Fruit fly (Drosophila melanogaster) whole organism, prepupa: ENCODE measurements around the gene CG6574.

Source experiments
- Blimp-1 ChIP-seq: fragments of 200-800 bp; sonication (Bioruptor generic); optimal IDR thresholded peaks from 3 replicates; lab custom pipeline; 2017; ENCODE audit warnings: missing biosample characterization, missing genetic modification characterization, mild to moderate bottlenecking, moderate library complexity, missing genetic modification reagents
- CG10631 ChIP-seq: fragments of 200-800 bp; sonication (Bioruptor generic); optimal IDR thresholded peaks from 2 replicates; lab custom pipeline; 2016; ENCODE audit warnings: missing biosample characterization, missing genetic modification characterization
- CG10669 ChIP-seq: fragments of 200-800 bp; sonication (Bioruptor generic); optimal IDR thresholded peaks from 3 replicates; lab custom pipeline; 2018; ENCODE audit warnings: missing biosample characterization, mild to moderate bottlenecking, missing genetic modification characterization, moderate library complexity
- CG11762 ChIP-seq: fragments of 200-800 bp; sonication (Bioruptor generic); optimal IDR thresholded peaks from 3 replicates; lab custom pipeline; 2016; ENCODE audit warnings: missing biosample characterization, missing genetic modification characterization; ENCODE audit not compliant: insufficient read depth
- CG11902 ChIP-seq: fragments of 200-800 bp; sonication (Bioruptor generic); optimal IDR thresholded peaks from 3 replicates; lab custom pipeline; 2016; ENCODE audit warnings: missing biosample characterization, missing genetic modification characterization
- CG15336 ChIP-seq: fragments of 200-800 bp; sonication (Bioruptor generic); IDR thresholded peaks from 2 replicates; pipeline ENCODE4 v1.3.6; 2022; ENCODE audit warnings: missing biosample characterization, missing genetic modification characterization
- CG1621 ChIP-seq: fragments of 200-800 bp; sonication (Bioruptor generic); optimal IDR thresholded peaks from 3 replicates; lab custom pipeline; 2018; ENCODE audit warnings: missing biosample characterization, mild to moderate bottlenecking, missing genetic modification characterization
- CG16779 ChIP-seq: fragments of 200-800 bp; sonication (Bioruptor generic); optimal IDR thresholded peaks from 3 replicates; lab custom pipeline; 2017; ENCODE audit warnings: missing biosample characterization, mild to moderate bottlenecking, missing genetic modification characterization
- CG3032 ChIP-seq: fragments of 200-800 bp; optimal IDR thresholded peaks from 2 replicates; lab custom pipeline; 2019; ENCODE audit warnings: missing biosample characterization, mild to moderate bottlenecking, missing genetic modification characterization, moderate library complexity
- CG32006 ChIP-seq: fragments of 200-800 bp; sonication (Bioruptor generic); optimal IDR thresholded peaks from 3 replicates; lab custom pipeline; 2017; ENCODE audit warnings: missing biosample characterization, mild to moderate bottlenecking, missing genetic modification characterization
- CG34406 ChIP-seq: fragments of 200-800 bp; sonication (Bioruptor generic); optimal IDR thresholded peaks from 3 replicates; lab custom pipeline; 2016; ENCODE audit warnings: missing biosample characterization, missing genetic modification characterization
- CG3919 ChIP-seq: fragments of 200-800 bp; sonication (Bioruptor generic); optimal IDR thresholded peaks from 3 replicates; lab custom pipeline; 2016; ENCODE audit warnings: missing biosample characterization, missing genetic modification characterization
- CG4318 ChIP-seq: fragments of 200-800 bp; sonication (Bioruptor generic); optimal IDR thresholded peaks from 3 replicates; lab custom pipeline; 2017; ENCODE audit warnings: missing biosample characterization, mild to moderate bottlenecking, missing genetic modification characterization
- CG6163 ChIP-seq: fragments of 200-800 bp; sonication (Bioruptor generic); IDR thresholded peaks from 3 replicates; pipeline ENCODE4 v1.3.6; 2022; ENCODE audit warnings: missing biosample characterization, missing genetic modification characterization
- CG6276 ChIP-seq: fragments of 200-800 bp; sonication (Bioruptor generic); optimal IDR thresholded peaks from 2 replicates; lab custom pipeline; 2017; ENCODE audit warnings: missing biosample characterization, mild to moderate bottlenecking, missing genetic modification characterization
- CG6808 ChIP-seq: fragments of 200-800 bp; sonication (Bioruptor generic); optimal IDR thresholded peaks from 3 replicates; lab custom pipeline; 2017; ENCODE audit warnings: missing biosample characterization, missing genetic modification characterization, mild to moderate bottlenecking, moderate library complexity, missing genetic modification reagents
- CG6854 ChIP-seq: fragments of 200-800 bp; sonication (Bioruptor generic); optimal IDR thresholded peaks from 2 replicates; lab custom pipeline; 2017; ENCODE audit warnings: missing biosample characterization, mild to moderate bottlenecking, missing genetic modification characterization
- CG8119 ChIP-seq: fragments of 200-800 bp; sonication (Bioruptor generic); IDR thresholded peaks from 3 replicates; pipeline ENCODE4 v1.3.6; 2022; ENCODE audit warnings: missing biosample characterization, missing genetic modification characterization
- CG8319 ChIP-seq: fragments of 200-800 bp; sonication (Bioruptor generic); optimal IDR thresholded peaks from 3 replicates; lab custom pipeline; 2016; ENCODE audit warnings: missing biosample characterization, missing genetic modification characterization
- CG8632 ChIP-seq: fragments of 200-800 bp; sonication (Bioruptor generic); optimal IDR thresholded peaks from 3 replicates; lab custom pipeline; 2016; ENCODE audit warnings: missing biosample characterization, missing genetic modification characterization
- CG9139 ChIP-seq: fragments of 200-800 bp; sonication (Bioruptor generic); optimal IDR thresholded peaks from 3 replicates; lab custom pipeline; 2017; ENCODE audit warnings: missing biosample characterization, mild to moderate bottlenecking, missing genetic modification characterization
- Eip75B ChIP-seq: fragments of 200-800 bp; sonication (Bioruptor generic); optimal IDR thresholded peaks from 3 replicates; lab custom pipeline; 2016; ENCODE audit warnings: missing biosample characterization, missing genetic modification characterization
- Eip78C ChIP-seq: fragments of 200-800 bp; sonication (Bioruptor generic); peaks from one replicate; lab custom pipeline; 2016; ENCODE audit warnings: missing biosample characterization, missing genetic modification characterization
- Eip93F ChIP-seq: fragments of 200-800 bp; sonication (Bioruptor generic); optimal IDR thresholded peaks from 2 replicates; lab custom pipeline; 2016; ENCODE audit warnings: missing biosample characterization, mild to moderate bottlenecking, missing genetic modification characterization
- Ets21C ChIP-seq: fragments of 200-800 bp; sonication (Bioruptor generic); optimal IDR thresholded peaks from 3 replicates; lab custom pipeline; 2016; ENCODE audit warnings: missing biosample characterization, missing genetic modification characterization
- Ets96B ChIP-seq: fragments of 200-800 bp; optimal IDR thresholded peaks from 2 replicates; lab custom pipeline; 2019; ENCODE audit warnings: missing biosample characterization, mild to moderate bottlenecking, missing genetic modification characterization, moderate library complexity
- Hr38 ChIP-seq: sonication (Bioruptor generic); optimal IDR thresholded peaks from 2 replicates; lab custom pipeline; 2016; ENCODE audit warnings: missing biosample characterization, missing genetic modification characterization
- Hr39 ChIP-seq: fragments of 200-800 bp; sonication (Bioruptor generic); optimal IDR thresholded peaks from 2 replicates; lab custom pipeline; 2016; ENCODE audit warnings: missing biosample characterization, missing genetic modification characterization
- Hr4 ChIP-seq: fragments of 200-800 bp; sonication (Bioruptor generic); optimal IDR thresholded peaks from 3 replicates; lab custom pipeline; 2016; ENCODE audit warnings: missing biosample characterization, missing genetic modification characterization
- OdsH ChIP-seq: fragments of 200-800 bp; sonication (Bioruptor generic); optimal IDR thresholded peaks from 3 replicates; lab custom pipeline; 2016; ENCODE audit warnings: missing biosample characterization, missing genetic modification characterization
- Sox102F ChIP-seq: fragments of 200-800 bp; sonication (Bioruptor generic); optimal IDR thresholded peaks from 2 replicates; lab custom pipeline; 2016; ENCODE audit warnings: missing biosample characterization, mild to moderate bottlenecking, missing genetic modification characterization
- Sox14 ChIP-seq: fragments of 200-800 bp; sonication (Bioruptor generic); optimal IDR thresholded peaks from 3 replicates; lab custom pipeline; 2016; ENCODE audit warnings: missing biosample characterization, missing genetic modification characterization
- achi ChIP-seq: fragments of 200-800 bp; sonication (Bioruptor generic); optimal IDR thresholded peaks from 3 replicates; lab custom pipeline; 2016; ENCODE audit warnings: missing biosample characterization, missing genetic modification characterization
- cyc ChIP-seq: fragments of 200-800 bp; sonication (Bioruptor generic); optimal IDR thresholded peaks from 3 replicates; lab custom pipeline; 2016; ENCODE audit warnings: missing biosample characterization, missing genetic modification characterization
- dsx ChIP-seq: fragments of 200-800 bp; optimal IDR thresholded peaks from 3 replicates; lab custom pipeline; 2019; ENCODE audit warnings: missing biosample characterization, mild to moderate bottlenecking, missing genetic modification characterization, moderate library complexity; ENCODE audit not compliant: poor library complexity, severe bottlenecking
- fd59A ChIP-seq: fragments of 200-800 bp; sonication (Bioruptor generic); optimal IDR thresholded peaks from 2 replicates; lab custom pipeline; 2017; ENCODE audit warnings: missing biosample characterization, mild to moderate bottlenecking, missing genetic modification characterization, missing genetic modification reagents
- fd85E ChIP-seq: fragments of 200-800 bp; sonication (Bioruptor generic); optimal IDR thresholded peaks from 3 replicates; lab custom pipeline; 2016; ENCODE audit warnings: missing biosample characterization, missing genetic modification characterization
- fkh ChIP-seq: fragments of 200-800 bp; sonication (Bioruptor generic); optimal IDR thresholded peaks from 3 replicates; lab custom pipeline; 2017; ENCODE audit warnings: missing biosample characterization, mild to moderate bottlenecking, missing genetic modification characterization, moderate library complexity
- lz ChIP-seq: fragments of 200-800 bp; sonication (Bioruptor generic); optimal IDR thresholded peaks from 3 replicates; lab custom pipeline; 2016; ENCODE audit warnings: missing biosample characterization, missing genetic modification characterization
- pdm3 ChIP-seq: fragments of 200-800 bp; sonication (Bioruptor generic); optimal IDR thresholded peaks from 3 replicates; lab custom pipeline; 2016; ENCODE audit warnings: missing biosample characterization, missing genetic modification characterization
- salr ChIP-seq, 2 experiments: fragments of 200-800 bp; sonication (Bioruptor generic); optimal IDR thresholded peaks; 3 replicates each; lab custom pipeline; 2016 to 2018; ENCODE audit warnings: missing biosample characterization in 2 of 2, missing genetic modification characterization in 2 of 2, mild to moderate bottlenecking in 1 of 2
- spab ChIP-seq: fragments of 200-800 bp; sonication (Bioruptor generic); optimal IDR thresholded peaks from 2 replicates; lab custom pipeline; 2017; ENCODE audit warnings: missing biosample characterization, mild to moderate bottlenecking, missing genetic modification characterization, missing genetic modification reagents
- svp ChIP-seq: fragments of 200-800 bp; sonication (Bioruptor generic); peaks from one replicate; lab custom pipeline; 2016; ENCODE audit warnings: missing biosample characterization, missing genetic modification characterization
- topi ChIP-seq: fragments of 200-800 bp; sonication (Bioruptor generic); optimal IDR thresholded peaks from 3 replicates; lab custom pipeline; 2016; ENCODE audit warnings: missing biosample characterization, missing genetic modification characterization
- vri ChIP-seq: fragments of 200-800 bp; sonication (Bioruptor generic); optimal IDR thresholded peaks from 3 replicates; lab custom pipeline; 2016; ENCODE audit warnings: missing biosample characterization, mild to moderate bottlenecking, missing genetic modification characterization

CG6574 gene

DNA sequence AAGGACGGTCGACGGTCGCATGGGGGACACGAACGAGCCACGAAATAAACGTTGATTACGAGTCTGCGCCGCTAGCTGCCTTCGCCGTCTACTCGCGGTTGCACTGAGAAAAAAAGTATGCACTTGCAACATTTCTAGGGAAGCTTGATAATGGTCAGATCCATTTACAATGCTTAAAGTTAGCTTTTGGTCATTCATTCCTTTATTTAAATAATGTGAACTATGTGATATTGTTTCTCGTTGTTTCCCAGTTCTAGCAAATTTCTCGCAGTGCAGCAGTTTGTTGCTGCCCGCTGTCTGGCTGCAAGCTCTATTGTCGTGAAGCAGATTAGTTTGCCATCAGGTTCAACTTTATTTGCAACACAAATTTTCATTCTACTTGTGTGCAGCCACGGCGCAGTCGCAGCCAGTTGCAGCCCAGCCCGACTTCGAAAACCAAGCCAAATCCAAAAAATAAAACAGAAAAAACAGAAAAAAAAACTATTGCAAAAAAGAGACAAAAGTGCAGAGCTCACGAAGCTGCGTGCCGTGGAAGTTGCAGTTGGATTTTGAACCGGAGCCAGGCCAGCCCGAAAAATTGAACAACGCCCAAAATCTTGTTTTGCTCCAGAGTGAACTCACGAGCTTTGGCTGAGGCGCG lies 30.1 kb downstream of the CG6574 start (continued):
- peak; percentile 90 for TF ChIP-seq dsx (GFP tag; lab: Kevin White, UChicago)
- peak; percentile 79 for TF ChIP-seq CG16779 (tag; lab: Kevin White, UChicago)
- TF ChIP-seq topi (GFP tag; lab: Kevin White, UChicago) = peak; percentile 48
- peak; percentile 37 to 86 for TF ChIP-seq salr (GFP tag; optimal IDR thresholded peaks at IDR 0.05; lab: Kevin White, UChicago)
- peak; percentile 4 for TF ChIP-seq fd85E (GFP tag; lab: Kevin White, UChicago)
- no peak for TF ChIP-seq CG6854 (GFP tag; lab: Kevin White, UChicago)
- TF ChIP-seq fkh (GFP tag; lab: Kevin White, UChicago) = no peak
- no peak for TF ChIP-seq Sox102F (GFP tag; lab: Kevin White, UChicago)
- peak; percentile 65 for TF ChIP-seq svp (GFP tag; lab: Kevin White, UChicago)
- TF ChIP-seq Ets96B = peak; percentile 93
- TF ChIP-seq CG11902 (GFP tag; lab: Kevin White, UChicago) = peak; percentile 49
- peak; percentile 73 for TF ChIP-seq achi (GFP tag; lab: Kevin White, UChicago)
- peak; percentile 89 for TF ChIP-seq CG15336
- peak; percentile 19 for TF ChIP-seq CG8632 (GFP tag; lab: Kevin White, UChicago)
- peak; percentile 67 for TF ChIP-seq pdm3 (GFP tag; lab: Kevin White, UChicago)
- no peak for TF ChIP-seq Blimp-1 (GFP tag; lab: Kevin White, UChicago)
- TF ChIP-seq CG8319 = peak; percentile 55
- peak; percentile 76 for TF ChIP-seq CG10631 (GFP tag; lab: Kevin White, UChicago)
- TF ChIP-seq CG11762 (GFP tag; lab: Kevin White, UChicago) = peak; percentile 87
- TF ChIP-seq CG6276 (GFP tag; lab: Kevin White, UChicago) = peak; percentile 91
- TF ChIP-seq Hr39 (GFP tag; lab: Kevin White, UChicago) = no peak
- peak; percentile 76 for TF ChIP-seq OdsH (GFP tag; lab: Kevin White, UChicago)
- TF ChIP-seq, all 60 proteins: peak for 47

DNA sequence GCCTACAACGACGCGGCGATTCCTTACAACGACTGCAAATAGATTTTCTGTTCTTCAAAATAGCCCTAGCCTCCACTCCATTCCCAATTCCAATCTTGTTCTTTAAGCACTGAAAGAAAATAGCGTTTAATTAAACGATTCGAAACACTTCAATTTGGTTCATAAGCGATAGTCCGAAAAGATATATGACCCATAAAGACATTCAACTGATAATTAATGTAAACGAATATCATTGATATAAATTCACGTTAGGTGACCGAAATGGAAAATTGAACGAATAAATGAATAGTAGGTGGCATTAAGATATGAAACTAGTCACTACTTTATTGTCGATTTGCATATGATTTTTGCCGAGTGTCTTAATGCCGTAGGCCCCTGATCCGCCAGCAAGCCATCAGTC lies 33.0 kb downstream of the CG6574 start:
- TF ChIP-seq spab (GFP tag; lab: Kevin White, UChicago) = peak; percentile 57
- no peak for TF ChIP-seq CG6854 (GFP tag; lab: Kevin White, UChicago)
- TF ChIP-seq CG1621 = peak; percentile 51
- peak; percentile 24 for TF ChIP-seq OdsH (GFP tag; lab: Kevin White, UChicago)
- no peak for TF ChIP-seq CG34406 (GFP tag; lab: Kevin White, UChicago)
- no peak for TF ChIP-seq svp (GFP tag; lab: Kevin White, UChicago)
- 0 out of 3 replicates have a peak, but pooled peaks have one; percentile 35 for TF ChIP-seq CG6163 (GFP tag; lab: Robert Waterston, UW)
- TF ChIP-seq CG8319 = no peak
- no peak for TF ChIP-seq CG4318 (GFP tag; lab: Kevin White, UChicago)
- peak; percentile 48 for TF ChIP-seq Sox14 (GFP tag; lab: Kevin White, UChicago)
- no peak for TF ChIP-seq fkh (GFP tag; lab: Kevin White, UChicago)
- peak; percentile 66 for TF ChIP-seq fd59A (GFP tag; lab: Kevin White, UChicago)
- TF ChIP-seq topi (GFP tag; lab: Kevin White, UChicago) = no peak
- peak; percentile 24 to 43 for TF ChIP-seq salr (GFP tag; optimal IDR thresholded peaks at IDR 0.05; lab: Kevin White, UChicago)
- TF ChIP-seq CG3032 (tag; lab: Kevin White, UChicago) = peak; percentile 80
- TF ChIP-seq lz (GFP tag; lab: Kevin White, UChicago) = no peak
- TF ChIP-seq CG10631 (GFP tag; lab: Kevin White, UChicago) = peak; percentile 58
- TF ChIP-seq Hr4 (GFP tag; lab: Kevin White, UChicago) = no peak
- TF ChIP-seq Eip75B (GFP tag; lab: Kevin White, UChicago) = peak; percentile 56
- TF ChIP-seq Ets96B = peak; percentile 74
- no peak for TF ChIP-seq vri (GFP tag; lab: Kevin White, UChicago)
- peak; percentile 88 for TF ChIP-seq Eip78C (GFP tag; lab: Kevin White, UChicago)
- TF ChIP-seq CG3919 (GFP tag; lab: Kevin White, UChicago) = peak; percentile 30
- TF ChIP-seq CG8632 (GFP tag; lab: Kevin White, UChicago) = no peak
- no peak for TF ChIP-seq fd85E (GFP tag; lab: Kevin White, UChicago)
- TF ChIP-seq achi (GFP tag; lab: Kevin White, UChicago) = peak; percentile 31
- TF ChIP-seq CG15336 = no peak
- TF ChIP-seq Ets21C (GFP tag; lab: Kevin White, UChicago) = no peak
- TF ChIP-seq Eip93F (GFP tag; lab: Kevin White, UChicago) = no peak
- no peak for TF ChIP-seq cyc
- peak; percentile 47 for TF ChIP-seq CG32006
- TF ChIP-seq CG8119 (GFP tag; lab: Robert Waterston, UW) = 0 out of 3 replicates have a peak, but pooled peaks have one; percentile 15
- TF ChIP-seq dsx (GFP tag; lab: Kevin White, UChicago) = peak; percentile 45
- TF ChIP-seq CG10669 (GFP tag; lab: Kevin White, UChicago) = peak; percentile 69
- TF ChIP-seq Sox102F (GFP tag; lab: Kevin White, UChicago) = no peak
- TF ChIP-seq pdm3 (GFP tag; lab: Kevin White, UChicago) = peak; percentile 34
- TF ChIP-seq CG9139 (GFP tag; lab: Kevin White, UChicago) = peak; percentile 8
- TF ChIP-seq CG6808 = peak; percentile 81
- no peak for TF ChIP-seq Hr38 (GFP tag; lab: Kevin White, UChicago)
